Fruit fly (Drosophila melanogaster): ENCODE measurements around the gene atms.

Gene atms

dm6 chr3R:4739492-4740431 is 10.1 kb upstream of the atms start (continued):
- TF ChIP-seq Sp1 (GFP tag; optimal IDR thresholded peaks at IDR 0.05) = peak; percentile 66

DNA sequence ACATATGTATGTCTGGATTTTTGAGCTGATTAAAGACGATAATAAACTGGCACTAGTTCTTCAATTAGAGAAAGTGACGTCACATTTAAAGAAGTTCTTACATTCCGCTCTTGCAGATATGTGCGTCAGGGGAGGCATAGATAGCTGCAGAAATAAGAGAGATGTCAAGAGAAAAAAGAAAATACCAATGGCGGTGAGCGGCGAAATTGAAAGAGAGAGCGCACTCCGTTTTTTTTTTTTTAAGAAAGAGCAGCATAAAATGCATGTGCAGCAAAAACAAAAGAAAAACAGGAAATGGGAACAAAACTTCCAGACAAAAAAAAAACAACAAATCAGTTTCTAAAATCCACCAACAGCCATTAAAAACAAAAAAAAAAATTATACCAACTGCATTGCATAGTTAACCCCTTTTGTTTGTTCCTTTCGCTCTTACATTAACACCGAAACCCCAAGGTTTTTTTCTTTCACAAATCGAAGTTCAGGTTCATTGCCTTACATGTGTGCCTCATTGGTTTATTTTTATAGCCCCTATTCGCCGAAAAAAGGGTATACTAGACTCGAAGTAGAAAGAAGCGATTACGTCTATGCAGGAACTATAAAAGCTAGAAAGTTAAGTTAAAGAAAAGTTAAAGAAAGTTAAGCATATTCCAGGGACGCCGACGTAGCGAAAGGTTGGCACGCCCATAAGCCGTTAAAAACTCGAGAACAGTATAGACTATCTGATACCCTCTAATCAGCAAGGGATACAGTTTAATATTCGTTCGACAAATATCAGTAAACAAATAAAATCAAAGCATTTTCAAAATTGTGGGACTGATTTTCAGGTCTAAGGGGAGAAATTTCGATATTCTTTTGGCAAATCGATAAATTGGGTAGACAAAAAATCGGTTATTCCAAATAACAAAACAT is 9.0 kb upstream of the atms start:
- TF ChIP-seq CG9705 (GFP tag; optimal IDR thresholded peaks at IDR 0.05) (no peak), Myc (optimal IDR thresholded peaks at IDR 0.05) (no peak), Hr78 (GFP tag; optimal IDR thresholded peaks at IDR 0.05) (no peak), HLH106 (tag; optimal IDR thresholded peaks at IDR 0.05) (no peak), dl (GFP tag; optimal IDR thresholded peaks at IDR 0.05; ENCODE audit: insufficient read depth in 1 of 2, partially characterized antibody in 2 of 2) (peak; percentile 36 to 44), Abd-B (GFP tag; optimal IDR thresholded peaks at IDR 0.05) (no peak), Dif (GFP tag; optimal IDR thresholded peaks at IDR 0.05; ENCODE audit: partially characterized antibody) (peak; percentile 60), dsf (GFP tag; optimal IDR thresholded peaks at IDR 0.05; ENCODE audit: borderline replicate concordance) (no peak), dmrt93B (GFP tag; optimal IDR thresholded peaks at IDR 0.05) (no peak), CrebA (GFP tag; optimal IDR thresholded peaks at IDR 0.05; ENCODE audit: borderline replicate concordance) (no peak), sage (GFP tag; optimal IDR thresholded peaks at IDR 0.05) (peak; percentile 54), jim (GFP tag; optimal IDR thresholded peaks at IDR 0.05) (no peak), sv (GFP tag; optimal IDR thresholded peaks at IDR 0.05) (no peak), fru (GFP tag; optimal IDR thresholded peaks at IDR 0.05) (no peak), Sp1 (GFP tag; optimal IDR thresholded peaks at IDR 0.05) (peak; percentile 13)

- TF ChIP-seq Abd-B (GFP tag; optimal IDR thresholded peaks at IDR 0.05) (no peak), Dif (GFP tag; optimal IDR thresholded peaks at IDR 0.05; ENCODE audit: partially characterized antibody) (no peak), Dfd (GFP tag; optimal IDR thresholded peaks at IDR 0.05) (peak; percentile 80), Mio (GFP tag; optimal IDR thresholded peaks at IDR 0.05) (no peak)
Observed at dm6 chr3R:4745544-4745943, 4.3 kb upstream of the atms start.

dm6 chr3R:4746189-4746771 is 3.6 kb upstream of the atms start:
- TF ChIP-seq dl (GFP tag; optimal IDR thresholded peaks at IDR 0.05; ENCODE audit: insufficient read depth in 1 of 2, partially characterized antibody in 2 of 2) (no peak), Vsx2 (GFP tag; optimal IDR thresholded peaks at IDR 0.05; ENCODE audit: partially characterized antibody) (no peak), Hr83 (GFP tag; optimal IDR thresholded peaks at IDR 0.05; ENCODE audit: poor library complexity, severe bottlenecking) (no peak), tai (GFP tag; optimal IDR thresholded peaks at IDR 0.05) (no peak), jim (GFP tag; optimal IDR thresholded peaks at IDR 0.05) (no peak), N (GFP tag; optimal IDR thresholded peaks at IDR 0.05) (no peak), OdsH (GFP tag; optimal IDR thresholded peaks at IDR 0.05) (no peak), foxo (GFP tag; optimal IDR thresholded peaks at IDR 0.05) (no peak), rgr (GFP tag; optimal IDR thresholded peaks at IDR 0.05) (no peak), Rel (GFP tag; optimal IDR thresholded peaks at IDR 0.05) (no peak), Rel (tag; optimal IDR thresholded peaks at IDR 0.05) (no peak), woc (GFP tag; optimal IDR thresholded peaks at IDR 0.05) (no peak), HLH106 (tag; optimal IDR thresholded peaks at IDR 0.05) (no peak), CG32264 (GFP tag; optimal IDR thresholded peaks at IDR 0.05) (no peak), sage (GFP tag; optimal IDR thresholded peaks at IDR 0.05) (no peak), fru (GFP tag; optimal IDR thresholded peaks at IDR 0.05) (no peak), Dif (GFP tag; optimal IDR thresholded peaks at IDR 0.05; ENCODE audit: partially characterized antibody) (no peak), Jra (GFP tag; optimal IDR thresholded peaks at IDR 0.05) (no peak)
